Fruit fly (Drosophila melanogaster) Kc167 (cell line): ENCODE results near the gene CG5787.

ENCODE experiments used
- Myc ChIP-seq: fragments of >200 bp; optimal IDR thresholded peaks from 2 replicates; lab custom pipeline; 2017; ENCODE audit warnings: missing external identifiers
- Sin3A ChIP-seq: fragments of >200 bp; optimal IDR thresholded peaks from 2 replicates; lab custom pipeline; 2018; ENCODE audit warnings: missing external identifiers
- h ChIP-seq: fragments of >200 bp; optimal IDR thresholded peaks from 3 replicates; lab custom pipeline; 2018; ENCODE audit warnings: missing external identifiers
- psq ChIP-seq: fragments of >200 bp; optimal IDR thresholded peaks from 2 replicates; lab custom pipeline; 2017; ENCODE audit warnings: missing external identifiers
- ttk ChIP-seq: sonication (Bioruptor generic); optimal IDR thresholded peaks from 2 replicates; lab custom pipeline; 2017; ENCODE audit warnings: missing external identifiers

DNA sequence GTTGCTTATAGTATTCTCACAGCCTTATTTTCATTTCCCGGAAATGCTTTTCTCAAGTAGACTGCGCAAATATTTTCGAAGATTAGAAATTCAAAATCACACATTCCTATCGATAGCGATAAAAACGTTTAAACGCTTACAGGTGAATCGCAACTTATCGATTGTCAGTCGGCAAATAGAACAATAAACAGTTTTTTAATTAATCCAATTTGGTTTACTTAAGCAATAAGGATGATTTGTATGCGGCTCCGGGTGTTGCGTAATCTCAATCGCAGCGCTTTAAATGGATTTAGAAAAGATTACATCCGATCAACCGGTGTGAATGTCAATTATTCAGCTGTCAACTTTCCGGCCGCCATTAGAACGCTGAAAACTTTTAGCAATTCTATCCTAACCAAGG, 5.2 kb downstream of the CG5787 start, which contains the start of the genes CG6180 and CG15484:
- no peak for TF ChIP-seq h (lab: Kevin White, UChicago)
- no peak for TF ChIP-seq psq (lab: Kevin White, UChicago)
- no peak for TF ChIP-seq ttk (lab: Kevin White, UChicago)
- TF ChIP-seq Myc (lab: Kevin White, UChicago) = no peak
- no peak for TF ChIP-seq Sin3A (lab: Kevin White, UChicago)
